Worm (Caenorhabditis elegans) whole organism, L4 larva: ENCODE data around the gene otpl-4.

ENCODE experiments used
- D1046.2 ChIP-seq: fragments of 200-800 bp; sonication (Bioruptor generic); IDR thresholded peaks from 2 replicates; pipeline ENCODE4 v1.3.6; 2022; ENCODE audit warnings: missing genetic modification characterization, missing compliant biosample characterization
- F10B5.3 ChIP-seq: sonication (generic microtip); optimal IDR thresholded peaks from 2 replicates; lab custom pipeline; 2016; ENCODE audit warnings: mild to moderate bottlenecking, missing genetic modification characterization, missing compliant biosample characterization
- F37D6.2 ChIP-seq: sonication (generic microtip); optimal IDR thresholded peaks from 2 replicates; lab custom pipeline; 2016; ENCODE audit warnings: mild to moderate bottlenecking, missing genetic modification characterization, missing compliant biosample characterization
- F44E2.7 ChIP-seq: fragments of 200-800 bp; sonication (Bioruptor generic); IDR thresholded peaks from 2 replicates; pipeline ENCODE4 v2.1.2; 2022; ENCODE audit warnings: missing genetic modification characterization, missing compliant biosample characterization
- F49E8.2 ChIP-seq: sonication (generic microtip); optimal IDR thresholded peaks from 2 replicates; lab custom pipeline; 2016; ENCODE audit warnings: missing compliant biosample characterization, mild to moderate bottlenecking, missing genetic modification characterization, borderline replicate concordance
- R02D3.7 ChIP-seq: fragments of 150-350 bp; sonication (generic microtip); optimal IDR thresholded peaks from 3 replicates; lab custom pipeline; 2014; ENCODE audit warnings: missing biosample characterization, missing genetic modification characterization
- T26A8.4 ChIP-seq: fragments of 200-800 bp; sonication (Bioruptor generic); IDR thresholded peaks from 2 replicates; pipeline ENCODE4 v1.3.6; 2022; ENCODE audit warnings: missing genetic modification characterization, missing compliant biosample characterization
- ZK337.2 ChIP-seq: fragments of 200-800 bp; sonication (Bioruptor generic); IDR thresholded peaks from 2 replicates; pipeline ENCODE4 v1.3.6; 2022; ENCODE audit warnings: missing genetic modification reagents, missing genetic modification characterization, missing compliant biosample characterization
- ZK546.5 ChIP-seq, 2 experiments: sonication (generic microtip); optimal IDR thresholded peaks; 2 replicates each; lab custom pipeline; 2017; ENCODE audit warnings: missing biosample characterization in 2 of 2, missing genetic modification characterization in 2 of 2
- aly-2 ChIP-seq: sonication (generic microtip); optimal IDR thresholded peaks from 2 replicates; lab custom pipeline; 2018; ENCODE audit warnings: missing biosample characterization, missing genetic modification characterization
- ceh-20 ChIP-seq: fragments of 200-800 bp; sonication (Bioruptor generic); IDR thresholded peaks from 2 replicates; pipeline ENCODE4 v1.3.6; 2022; ENCODE audit warnings: missing genetic modification reagents, missing genetic modification characterization, missing compliant biosample characterization
- ceh-62 ChIP-seq: sonication (generic microtip); optimal IDR thresholded peaks from 2 replicates; lab custom pipeline; 2017; ENCODE audit warnings: missing biosample characterization, missing genetic modification characterization
- ceh-82 ChIP-seq: sonication (generic microtip); optimal IDR thresholded peaks from 2 replicates; lab custom pipeline; 2017; ENCODE audit warnings: missing biosample characterization, missing genetic modification characterization
- ctbp-1 ChIP-seq: fragments of 200-800 bp; sonication (Bioruptor generic); IDR thresholded peaks from 2 replicates; pipeline ENCODE4 v1.3.6; 2022; ENCODE audit warnings: missing genetic modification reagents, missing genetic modification characterization, missing compliant biosample characterization
- daf-12 ChIP-seq: fragments of 150-350 bp; optimal IDR thresholded peaks from 2 replicates; lab custom pipeline; 2014; ENCODE audit warnings: missing biosample characterization, missing genetic modification reagents, missing genetic modification characterization
- daf-16 ChIP-seq, 3 experiments: sonication (generic microtip); optimal IDR thresholded peaks; 2 replicates each; lab custom pipeline; 2016 to 2017; ENCODE audit warnings: missing genetic modification characterization in 3 of 3, missing genetic modification reagents in 3 of 3, mild to moderate bottlenecking in 2 of 3, missing compliant biosample characterization in 2 of 3, missing biosample characterization in 1 of 3, moderate library complexity in 1 of 3
- dmd-8 ChIP-seq: fragments of 200-800 bp; sonication (Bioruptor generic); IDR thresholded peaks from 2 replicates; pipeline ENCODE4 v1.3.6; 2022; ENCODE audit warnings: missing genetic modification characterization, missing compliant biosample characterization
- dpl-1 ChIP-seq: fragments of 150-350 bp; optimal IDR thresholded peaks from 2 replicates; lab custom pipeline; 2014; ENCODE audit warnings: missing biosample characterization, missing genetic modification reagents, missing genetic modification characterization
- duxl-1 ChIP-seq: sonication (generic microtip); optimal IDR thresholded peaks from 2 replicates; lab custom pipeline; 2016; ENCODE audit warnings: mild to moderate bottlenecking, missing genetic modification characterization, moderate library complexity, missing compliant biosample characterization; ENCODE audit not compliant: poor library complexity
- dve-1 ChIP-seq: sonication (generic microtip); optimal IDR thresholded peaks from 2 replicates; lab custom pipeline; 2017; ENCODE audit warnings: antibody characterized with exemption, mild to moderate bottlenecking, missing genetic modification characterization, missing compliant biosample characterization; ENCODE audit not compliant: insufficient read depth
- gei-8 ChIP-seq: fragments of 200-800 bp; sonication (Bioruptor generic); optimal IDR thresholded peaks from 2 replicates; lab custom pipeline; 2018; ENCODE audit warnings: mild to moderate bottlenecking, missing genetic modification characterization, missing compliant biosample characterization
- hlh-11 ChIP-seq: fragments of 200-800 bp; sonication (Bioruptor generic); optimal IDR thresholded peaks from 2 replicates; lab custom pipeline; 2018; ENCODE audit warnings: mild to moderate bottlenecking, missing genetic modification characterization, missing compliant biosample characterization
- lin-13 ChIP-seq: fragments of 150-350 bp; optimal IDR thresholded peaks from 2 replicates; lab custom pipeline; 2014; ENCODE audit warnings: missing biosample characterization, missing genetic modification reagents, missing genetic modification characterization
- lin-15B ChIP-seq: fragments of 150-350 bp; sonication (generic microtip); optimal IDR thresholded peaks from 3 replicates; lab custom pipeline; 2014; ENCODE audit warnings: missing biosample characterization, missing genetic modification characterization
- lin-29 ChIP-seq: fragments of 200-800 bp; sonication (Bioruptor generic); IDR thresholded peaks from 2 replicates; pipeline ENCODE4 v1.3.6; 2022; ENCODE audit warnings: missing genetic modification reagents, missing genetic modification characterization, missing compliant biosample characterization
- lin-38 ChIP-seq: fragments of 200-800 bp; sonication (Bioruptor generic); IDR thresholded peaks from 2 replicates; pipeline ENCODE4 v1.3.6; 2022; ENCODE audit warnings: missing genetic modification reagents, missing genetic modification characterization, missing compliant biosample characterization
- lin-39 ChIP-seq: fragments of 150-350 bp; optimal IDR thresholded peaks from 2 replicates; lab custom pipeline; 2014; ENCODE audit warnings: missing biosample characterization, missing genetic modification reagents, missing genetic modification characterization
- lir-3 ChIP-seq: sonication (generic microtip); optimal IDR thresholded peaks from 2 replicates; lab custom pipeline; 2016; ENCODE audit warnings: mild to moderate bottlenecking, missing genetic modification characterization, missing compliant biosample characterization
- mdl-1 ChIP-seq, 2 experiments: fragments of 150-350 bp in 1 of 2; sonication (generic microtip) in 1 of 2; optimal IDR thresholded peaks; 2 replicates each; lab custom pipeline; 2014 to 2017; ENCODE audit warnings: missing biosample characterization in 2 of 2, missing genetic modification characterization in 2 of 2
- mdt-29 ChIP-seq: fragments of 200-800 bp; sonication (Bioruptor generic); IDR thresholded peaks from 2 replicates; pipeline ENCODE4 v1.3.6; 2022; ENCODE audit warnings: missing genetic modification reagents, missing genetic modification characterization, missing compliant biosample characterization
- mxl-2 ChIP-seq: fragments of 200-800 bp; sonication (Bioruptor generic); conservative IDR thresholded peaks from 2 replicates; pipeline ENCODE4 v1.3.6; 2022; ENCODE audit warnings: missing genetic modification reagents, missing genetic modification characterization, missing compliant biosample characterization
- mxl-3 ChIP-seq: fragments of 200-800 bp; sonication (Bioruptor generic); optimal IDR thresholded peaks from 2 replicates; lab custom pipeline; 2018; ENCODE audit warnings: mild to moderate bottlenecking, missing genetic modification characterization, missing compliant biosample characterization
- nhr-237 ChIP-seq: sonication (generic microtip); optimal IDR thresholded peaks from 2 replicates; lab custom pipeline; 2017; ENCODE audit warnings: missing biosample characterization, missing genetic modification characterization
- nhr-25 ChIP-seq: sonication (generic microtip); optimal IDR thresholded peaks from 2 replicates; lab custom pipeline; 2017; ENCODE audit warnings: missing genetic modification characterization, mild to moderate bottlenecking, missing compliant biosample characterization, antibody characterized with exemption, moderate library complexity, borderline replicate concordance; ENCODE audit not compliant: insufficient read depth
- nhr-41 ChIP-seq: fragments of 200-800 bp; sonication (Bioruptor generic); IDR thresholded peaks from 2 replicates; pipeline ENCODE4 v1.3.6; 2022; ENCODE audit warnings: missing genetic modification reagents, missing genetic modification characterization, missing compliant biosample characterization
- nhr-42 ChIP-seq: fragments of 200-800 bp; sonication (Bioruptor generic); IDR thresholded peaks from 2 replicates; pipeline ENCODE4 v1.3.6; 2022; ENCODE audit warnings: missing genetic modification characterization, missing compliant biosample characterization
- nhr-77 ChIP-seq: fragments of 150-350 bp; optimal IDR thresholded peaks from 2 replicates; lab custom pipeline; 2014; ENCODE audit warnings: missing biosample characterization, missing genetic modification characterization
- pha-4 ChIP-seq, 2 experiments: fragments of 150-350 bp in 1 of 2; fragments of 200-800 bp in 1 of 2; sonication (Bioruptor generic) in 1 of 2; IDR thresholded peaks in 1 of 2; optimal IDR thresholded peaks in 1 of 2; 2 replicates each; pipeline versions ENCODE4 v1.3.6 to Lab custom; 2014 to 2022; ENCODE audit warnings: missing genetic modification characterization in 2 of 2, missing genetic modification reagents in 2 of 2, missing biosample characterization in 1 of 2, missing compliant biosample characterization in 1 of 2
- rbr-2 ChIP-seq: sonication (generic microtip); optimal IDR thresholded peaks from 2 replicates; lab custom pipeline; 2016; ENCODE audit warnings: missing genotype, missing genetic modification characterization, missing compliant biosample characterization
- snpc-1.2 ChIP-seq: fragments of 200-800 bp; sonication (Bioruptor generic); IDR thresholded peaks from 2 replicates; pipeline ENCODE4 v1.3.6; 2022; ENCODE audit warnings: missing genetic modification reagents, missing genetic modification characterization, missing compliant biosample characterization
- snpc-4 ChIP-seq: fragments of 150-350 bp; optimal IDR thresholded peaks from 2 replicates; lab custom pipeline; 2014; ENCODE audit warnings: missing biosample characterization, missing genetic modification characterization
- spr-3 ChIP-seq: fragments of 200-800 bp; sonication (Bioruptor generic); optimal IDR thresholded peaks from 2 replicates; lab custom pipeline; 2018; ENCODE audit warnings: mild to moderate bottlenecking, missing genetic modification characterization, missing compliant biosample characterization
- tag-97 ChIP-seq: fragments of 200-800 bp; sonication (Bioruptor generic); IDR thresholded peaks from 2 replicates; pipeline ENCODE4 v1.3.6; 2022; ENCODE audit warnings: missing genetic modification characterization, missing compliant biosample characterization
- unc-130 ChIP-seq: sonication (generic microtip); optimal IDR thresholded peaks from 2 replicates; lab custom pipeline; 2016; ENCODE audit warnings: missing genetic modification reagents, missing genetic modification characterization, missing compliant biosample characterization
- vab-7 ChIP-seq: fragments of 200-800 bp; sonication (Bioruptor generic); IDR thresholded peaks from 2 replicates; pipeline ENCODE4 v1.3.6; 2022; ENCODE audit warnings: missing genetic modification reagents, missing genetic modification characterization, missing compliant biosample characterization
- zag-1 ChIP-seq: fragments of 150-350 bp; optimal IDR thresholded peaks from 2 replicates; lab custom pipeline; 2014; ENCODE audit warnings: missing biosample characterization, missing genetic modification characterization
- zfp-2 ChIP-seq: sonication (generic microtip); optimal IDR thresholded peaks from 2 replicates; lab custom pipeline; 2016; ENCODE audit warnings: mild to moderate bottlenecking, missing genetic modification characterization, missing compliant biosample characterization
- zfp-3 ChIP-seq: fragments of 200-800 bp; sonication (Bioruptor generic); conservative IDR thresholded peaks from 2 replicates; pipeline ENCODE4 v1.3.6; 2022; ENCODE audit warnings: missing genetic modification reagents, missing genetic modification characterization, missing compliant biosample characterization
- zip-11 ChIP-seq: fragments of 200-800 bp; sonication (Bioruptor generic); IDR thresholded peaks from 2 replicates; pipeline ENCODE4 v1.3.6; 2022; ENCODE audit warnings: missing genetic modification characterization, missing compliant biosample characterization
- zip-2 ChIP-seq: fragments of 150-350 bp; optimal IDR thresholded peaks from 2 replicates; lab custom pipeline; 2014; ENCODE audit warnings: missing biosample characterization, missing genetic modification characterization

Gene otpl-4

DNA sequence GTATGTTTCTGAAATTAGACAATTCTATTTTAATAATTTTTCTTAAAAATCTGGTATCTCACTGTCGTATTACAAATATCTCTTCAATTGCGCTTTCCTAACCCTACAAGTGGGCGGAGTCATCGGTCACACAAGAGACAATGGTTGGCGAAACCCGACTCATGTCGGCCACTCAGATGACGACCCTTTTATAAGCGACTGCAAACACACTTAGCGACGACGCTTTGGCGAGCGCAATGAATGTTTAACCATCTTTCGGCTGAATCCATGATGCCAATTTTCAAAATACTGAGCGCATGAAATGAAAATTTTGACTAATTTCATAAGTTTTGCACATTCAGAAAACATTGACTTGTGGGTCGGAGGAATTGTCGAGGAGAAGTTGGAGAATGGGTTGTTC lies 36.8 kb upstream of the otpl-4 start (continued):
- TF ChIP-seq ctbp-1 (GFP tag; lab: Robert Waterston, UW) = peak; percentile 99
- TF ChIP-seq daf-16 (GFP tag; optimal IDR thresholded peaks at IDR 0.05; lab: Kevin White, UChicago) = peak; percentile 96 to 98
- peak; percentile 84 for TF ChIP-seq daf-16 (tag; optimal IDR thresholded peaks at IDR 0.05; lab: Kevin White, UChicago)
- TF ChIP-seq mxl-3 (GFP tag; lab: Kevin White, UChicago) = peak; percentile 95
- peak; percentile 40 for TF ChIP-seq zag-1 (tag; lab: Kevin White, UChicago)
- TF ChIP-seq lin-15B (tag; lab: Kevin White, UChicago) = peak; percentile 60
- peak; percentile 96 for TF ChIP-seq rbr-2
- TF ChIP-seq ceh-62 (tag; lab: Kevin White, UChicago) = no peak
- TF ChIP-seq aly-2 (tag; lab: Kevin White, UChicago) = peak; percentile 97
- peak; percentile 88; the same call in 1 of the 2 replicates for TF ChIP-seq tag-97 (GFP tag; lab: Robert Waterston, UW)
- peak; percentile 66 for TF ChIP-seq zip-2 (tag; lab: Kevin White, UChicago)
- TF ChIP-seq T26A8.4 = peak; percentile 99
- TF ChIP-seq mdt-29 (GFP tag; lab: Robert Waterston, UW) = peak; percentile 96
- TF ChIP-seq dpl-1 (GFP tag; lab: Kevin White, UChicago) = peak; percentile 76
- peak; percentile 97 for TF ChIP-seq D1046.2 (GFP tag; lab: Robert Waterston, UW)
- TF ChIP-seq ceh-82 (tag; lab: Kevin White, UChicago) = peak; percentile 48
- peak; percentile 72 for TF ChIP-seq R02D3.7 (tag; lab: Kevin White, UChicago)
- peak; percentile 92 for TF ChIP-seq zip-11 (GFP tag; lab: Robert Waterston, UW)
- TF ChIP-seq ZK337.2 (GFP tag; lab: Robert Waterston, UW) = peak; percentile 98
- TF ChIP-seq mdl-1 (tag; optimal IDR thresholded peaks at IDR 0.05; lab: Kevin White, UChicago) = peak; percentile 8 to 59
- TF ChIP-seq vab-7 (GFP tag; lab: Robert Waterston, UW) = peak; percentile 99
- peak; percentile 79 for TF ChIP-seq nhr-77
- peak; percentile 96 for TF ChIP-seq lin-29 (GFP tag; lab: Robert Waterston, UW)
- TF ChIP-seq mxl-2 (GFP tag; lab: Robert Waterston, UW) = peak; percentile 95
- TF ChIP-seq snpc-1.2 = peak; percentile 98
- peak; percentile 100 for TF ChIP-seq nhr-41 (GFP tag; lab: Robert Waterston, UW)
- TF ChIP-seq unc-130 (GFP tag; lab: Kevin White, UChicago) = peak; percentile 94
- TF ChIP-seq snpc-4 (tag; lab: Kevin White, UChicago) = peak; percentile 99
- TF ChIP-seq gei-8 (GFP tag; lab: Kevin White, UChicago) = peak; percentile 100
- peak; percentile 97 for TF ChIP-seq ceh-20 (GFP tag; lab: Robert Waterston, UW)
- TF ChIP-seq hlh-11 (tag; lab: Kevin White, UChicago) = peak; percentile 91
- TF ChIP-seq lin-13 (GFP tag; lab: Kevin White, UChicago) = peak; percentile 78
- TF ChIP-seq nhr-42 (GFP tag; lab: Robert Waterston, UW) = peak; percentile 98
- TF ChIP-seq pha-4 (GFP tag; IDR thresholded peaks at IDR 0.05; lab: Robert Waterston, UW) = peak; percentile 99
- TF ChIP-seq pha-4 (tag; optimal IDR thresholded peaks at IDR 0.05; lab: Kevin White, UChicago) = no peak
- no peak for TF ChIP-seq daf-12 (tag; lab: Kevin White, UChicago)
- TF ChIP-seq F49E8.2 (tag; lab: Kevin White, UChicago) = peak; percentile 98
- TF ChIP-seq F37D6.2 = peak; percentile 91
- no peak for TF ChIP-seq nhr-237 (tag; lab: Kevin White, UChicago)
- TF ChIP-seq lin-38 (GFP tag; lab: Robert Waterston, UW) = peak; percentile 95
- peak; percentile 90 for TF ChIP-seq dve-1 (tag; lab: Kevin White, UChicago)
- peak; percentile 99 for TF ChIP-seq spr-3
- peak; percentile 100 for TF ChIP-seq dmd-8 (GFP tag; lab: Robert Waterston, UW)
- peak; percentile 95 for TF ChIP-seq F10B5.3 (tag; lab: Kevin White, UChicago)
- TF ChIP-seq F44E2.7 (GFP tag; lab: Robert Waterston, UW) = peak; percentile 100
- TF ChIP-seq duxl-1 (tag; lab: Kevin White, UChicago) = peak; percentile 98
- TF ChIP-seq lir-3 (tag; lab: Kevin White, UChicago) = peak; percentile 95
- no peak for TF ChIP-seq lin-39 (tag; lab: Kevin White, UChicago)
- TF ChIP-seq zfp-2 (tag; lab: Kevin White, UChicago) = peak; percentile 86
- TF ChIP-seq zfp-3 = peak; percentile 93
- TF ChIP-seq ZK546.5 (tag; optimal IDR thresholded peaks at IDR 0.05; lab: Kevin White, UChicago) = no peak
- TF ChIP-seq nhr-25 (tag; lab: Kevin White, UChicago) = peak; percentile 30
